Fruit fly (Drosophila melanogaster) Kc167 (cell line): ENCODE measurements around the gene naz.

ENCODE experiments used
- Myc ChIP-seq: fragments of >200 bp; optimal IDR thresholded peaks from 2 replicates; lab custom pipeline; 2017; ENCODE audit warnings: missing external identifiers
- Sin3A ChIP-seq: fragments of >200 bp; optimal IDR thresholded peaks from 2 replicates; lab custom pipeline; 2018; ENCODE audit warnings: missing external identifiers
- h ChIP-seq: fragments of >200 bp; optimal IDR thresholded peaks from 3 replicates; lab custom pipeline; 2018; ENCODE audit warnings: missing external identifiers
- insv ChIP-seq: fragments of >200 bp; optimal IDR thresholded peaks from 3 replicates; lab custom pipeline; 2018; ENCODE audit warnings: missing external identifiers
- psq ChIP-seq: fragments of >200 bp; optimal IDR thresholded peaks from 2 replicates; lab custom pipeline; 2017; ENCODE audit warnings: missing external identifiers
- ttk ChIP-seq: sonication (Bioruptor generic); optimal IDR thresholded peaks from 2 replicates; lab custom pipeline; 2017; ENCODE audit warnings: missing external identifiers

Gene naz

dm6 chr3R:18328842-18329241 lies at the start of gene naz:
naz (minus strand) TSS chr3R:18328942.
- TF ChIP-seq psq (no peak), insv (lab: Kevin White, UChicago) (no peak), h (lab: Kevin White, UChicago) (no peak), Sin3A (no peak)

- TF ChIP-seq ttk (no peak), psq (no peak), Sin3A (no peak), h (lab: Kevin White, UChicago) (no peak), insv (lab: Kevin White, UChicago) (no peak), Myc (lab: Kevin White, UChicago) (no peak)
Observed at dm6 chr3R:18372688-18373304, 44.1 kb upstream of the naz start, which contains the start of gene gl. gl (minus strand) TSS chr3R:18372738.

dm6 chr3R:18371346-18371745 lies 42.6 kb upstream of the naz start:
- TF ChIP-seq h (lab: Kevin White, UChicago): no peak
- TF ChIP-seq ttk: no peak
- TF ChIP-seq Sin3A: no peak
- TF ChIP-seq insv (lab: Kevin White, UChicago): no peak
- no peak for TF ChIP-seq Myc (lab: Kevin White, UChicago)
- TF ChIP-seq psq: no peak

dm6 chr3R:18368595-18368994 lies 39.9 kb upstream of the naz start:
- TF ChIP-seq ttk: no peak
- no peak for TF ChIP-seq psq
- TF ChIP-seq h (lab: Kevin White, UChicago): no peak
- TF ChIP-seq Sin3A: no peak

- TF ChIP-seq h (lab: Kevin White, UChicago) (no peak), Sin3A (no peak), Myc (lab: Kevin White, UChicago) (no peak), insv (lab: Kevin White, UChicago) (no peak), psq (no peak), ttk (no peak)
Observed at dm6 chr3R:18366644-18366985, 37.9 kb upstream of the naz start.

- TF ChIP-seq h (lab: Kevin White, UChicago): no peak
- no peak for TF ChIP-seq Sin3A
- TF ChIP-seq ttk: no peak
- no peak for TF ChIP-seq psq
- no peak for TF ChIP-seq Myc (lab: Kevin White, UChicago)
- no peak for TF ChIP-seq insv (lab: Kevin White, UChicago)
Observed at dm6 chr3R:18365978-18366643, 37.4 kb upstream of the naz start, which contains the start of the genes WRNexo and Nup43. WRNexo (minus strand) TSS chr3R:18366162. Nup43 (plus strand) TSS chr3R:18366638.

- TF ChIP-seq Myc (lab: Kevin White, UChicago) (no peak), psq (no peak), ttk (no peak), Sin3A (no peak), insv (lab: Kevin White, UChicago) (no peak), h (lab: Kevin White, UChicago) (no peak)
Observed at dm6 chr3R:18361694-18362093, 33.0 kb upstream of the naz start, which contains the start of gene hmw. hmw (plus strand) TSS chr3R:18361994.

dm6 chr3R:18360630-18361260 lies 32.0 kb upstream of the naz start, which contains the start of gene CG15803:
CG15803 (minus strand) TSS chr3R:18360728.
- no peak for TF ChIP-seq insv (lab: Kevin White, UChicago)
- TF ChIP-seq Myc (lab: Kevin White, UChicago): no peak
- no peak for TF ChIP-seq psq
- TF ChIP-seq Sin3A: no peak
- no peak for TF ChIP-seq h (lab: Kevin White, UChicago)
- TF ChIP-seq ttk: no peak

dm6 chr3R:18355781-18356180 lies 27.0 kb upstream of the naz start:
- TF ChIP-seq Sin3A (no peak), psq (no peak), ttk (no peak), h (lab: Kevin White, UChicago) (no peak), insv (lab: Kevin White, UChicago) (no peak), Myc (lab: Kevin White, UChicago) (no peak)

dm6 chr3R:18338493-18338892 lies 9.8 kb upstream of the naz start:
- TF ChIP-seq insv (lab: Kevin White, UChicago): no peak
- no peak for TF ChIP-seq Myc (lab: Kevin White, UChicago)
- no peak for TF ChIP-seq Sin3A
- TF ChIP-seq ttk: no peak
- TF ChIP-seq h (lab: Kevin White, UChicago): no peak
- TF ChIP-seq psq: no peak

dm6 chr3R:18314824-18315690 lies 13.7 kb downstream of the naz start:
- TF ChIP-seq ttk (no peak), psq (no peak), insv (lab: Kevin White, UChicago) (no peak), Sin3A (no peak), Myc (lab: Kevin White, UChicago) (no peak), h (lab: Kevin White, UChicago) (no peak)

- no peak for TF ChIP-seq ttk
Observed at dm6 chr3R:18314320-18314719, 14.4 kb downstream of the naz start, which contains the start of gene PKD. PKD (minus strand) TSS chr3R:18314407.
